Fruit fly (Drosophila melanogaster): ENCODE measurements around the gene CG16782.

The CG16782 gene

DNA sequence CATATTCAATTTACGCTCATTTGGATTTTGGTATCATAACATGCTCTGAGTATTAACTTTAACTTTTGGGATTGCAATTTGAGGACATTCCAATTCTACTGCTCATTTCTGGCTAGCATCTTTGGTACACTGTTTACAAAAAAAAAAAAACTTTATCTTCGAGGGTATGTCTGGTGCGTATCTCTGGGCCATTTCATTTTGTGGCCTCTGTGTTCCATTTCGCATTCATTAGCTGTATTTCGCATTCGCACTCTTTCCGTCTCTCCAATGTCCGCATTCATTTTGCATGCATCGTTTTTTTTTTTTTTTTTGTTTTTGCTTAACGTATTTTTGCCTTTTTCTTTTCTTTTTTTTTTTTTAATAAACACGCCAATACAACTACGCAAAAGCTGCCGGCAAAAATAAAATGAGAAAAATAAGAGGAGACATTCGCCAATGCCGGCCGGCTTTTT is 26.4 kb downstream of the CG16782 start (continued):
- TF ChIP-seq run (tag; optimal IDR thresholded peaks at IDR 0.05), result no peak
- TF ChIP-seq ap (GFP tag; IDR thresholded peaks at IDR 0.05), result no peak
- peak; percentile 16 for TF ChIP-seq bab2 (GFP tag; optimal IDR thresholded peaks at IDR 0.05)
- no peak for TF ChIP-seq CG12744 (GFP tag; optimal IDR thresholded peaks at IDR 0.05)
- peak in 1 of 2 experiments; percentile 73 for TF ChIP-seq bsh (GFP tag; optimal IDR thresholded peaks at IDR 0.05)
- TF ChIP-seq CoRest (tag; optimal IDR thresholded peaks at IDR 0.05), result no peak
- peak; percentile 95 for TF ChIP-seq nom (GFP tag; optimal IDR thresholded peaks at IDR 0.05)
- no peak for TF ChIP-seq Lhr (GFP tag; optimal IDR thresholded peaks at IDR 0.05)
- TF ChIP-seq CG7839 (tag; optimal IDR thresholded peaks at IDR 0.05), result peak; percentile 27
- no peak for TF ChIP-seq ab (GFP tag; optimal IDR thresholded peaks at IDR 0.05)
- TF ChIP-seq CG15514 (GFP tag; optimal IDR thresholded peaks at IDR 0.05), result no peak
- no peak for TF ChIP-seq maf-S (GFP tag; optimal IDR thresholded peaks at IDR 0.05)
- TF ChIP-seq nmo (GFP tag; optimal IDR thresholded peaks at IDR 0.05), result peak; percentile 39
- TF ChIP-seq ara (GFP tag; IDR thresholded peaks at IDR 0.05), result no peak
- peak; percentile 59 for TF ChIP-seq row (GFP tag; IDR thresholded peaks at IDR 0.05)
- TF ChIP-seq lmd (GFP tag; IDR thresholded peaks at IDR 0.05), result 0 out of 2 replicates have a peak, but pooled peaks have one; percentile 19
- TF ChIP-seq CG17612 (GFP tag; IDR thresholded peaks at IDR 0.05), result no peak
- no peak for TF ChIP-seq CG18599 (GFP tag; optimal IDR thresholded peaks at IDR 0.05)
- peak; percentile 28 for TF ChIP-seq seq (GFP tag; IDR thresholded peaks at IDR 0.05)
- TF ChIP-seq Sry-β (GFP tag; optimal IDR thresholded peaks at IDR 0.05), result no peak
- TF ChIP-seq phol (tag; optimal IDR thresholded peaks at IDR 0.05), result peak; percentile 40
- TF ChIP-seq CG2199 (GFP tag; IDR thresholded peaks at IDR 0.05), result no peak
- TF ChIP-seq unpg (GFP tag; optimal IDR thresholded peaks at IDR 0.05), result peak; percentile 7
- TF ChIP-seq CG11398 (GFP tag; optimal IDR thresholded peaks at IDR 0.05), result no peak
- TF ChIP-seq CG4854 (GFP tag; optimal IDR thresholded peaks at IDR 0.05), result no peak
- TF ChIP-seq sisA (GFP tag; IDR thresholded peaks at IDR 0.05), result peak; percentile 38; the same call in 1 of the 2 replicates
- peak; percentile 36 for TF ChIP-seq CG17359 (tag; optimal IDR thresholded peaks at IDR 0.05)
- no peak for TF ChIP-seq Bgb (GFP tag; IDR thresholded peaks at IDR 0.05; ENCODE audit: partially characterized antibody)
- TF ChIP-seq Atf3 (GFP tag; optimal IDR thresholded peaks at IDR 0.05), result no peak
- no peak for TF ChIP-seq CG3995 (GFP tag; optimal IDR thresholded peaks at IDR 0.05)
- TF ChIP-seq CG13287 (GFP tag; IDR thresholded peaks at IDR 0.05; ENCODE audit: partially characterized antibody), result no peak
- peak; percentile 29 for TF ChIP-seq Sox102F (GFP tag; optimal IDR thresholded peaks at IDR 0.05)
- peak; percentile 27 for TF ChIP-seq CG2678 (tag; optimal IDR thresholded peaks at IDR 0.05)
- TF ChIP-seq Max (GFP tag; optimal IDR thresholded peaks at IDR 0.05), result no peak
- TF ChIP-seq CG16779 (GFP tag; IDR thresholded peaks at IDR 0.05), result no peak
- peak; percentile 54 for TF ChIP-seq CG11504 (tag; optimal IDR thresholded peaks at IDR 0.05)
- no peak for TF ChIP-seq CG5245 (GFP tag; optimal IDR thresholded peaks at IDR 0.05)
- TF ChIP-seq chinmo (GFP tag; IDR thresholded peaks at IDR 0.05; ENCODE audit: partially characterized antibody), result no peak
- TF ChIP-seq Blimp-1 (GFP tag; optimal IDR thresholded peaks at IDR 0.05), result peak; percentile 6
- no peak for TF ChIP-seq tgo (GFP tag; IDR thresholded peaks at IDR 0.05)
- TF ChIP-seq prd (optimal IDR thresholded peaks at IDR 0.05), result no peak
- TF ChIP-seq prd (GFP tag; IDR thresholded peaks at IDR 0.05), result peak; percentile 33; the same call in 1 of the 3 replicates
- no peak for TF ChIP-seq peb (GFP tag; IDR thresholded peaks at IDR 0.05)
- no peak for TF ChIP-seq otp (GFP tag; IDR thresholded peaks at IDR 0.05)
- TF ChIP-seq chif (GFP tag; optimal IDR thresholded peaks at IDR 0.05), result peak in 1 of 2 experiments; percentile 15
- peak; percentile 76 for TF ChIP-seq Med (GFP tag)
- peak; percentile 40 for TF ChIP-seq ind (GFP tag; optimal IDR thresholded peaks at IDR 0.05)
- TF ChIP-seq corto (GFP tag; optimal IDR thresholded peaks at IDR 0.05), result peak; percentile 79
- no peak for TF ChIP-seq Hmr (GFP tag; optimal IDR thresholded peaks at IDR 0.05)
- no peak for TF ChIP-seq CG1792 (GFP tag; optimal IDR thresholded peaks at IDR 0.05)
